Fruit fly (Drosophila melanogaster): Measurements from ENCODE around the gene pie.

pie gene

DNA sequence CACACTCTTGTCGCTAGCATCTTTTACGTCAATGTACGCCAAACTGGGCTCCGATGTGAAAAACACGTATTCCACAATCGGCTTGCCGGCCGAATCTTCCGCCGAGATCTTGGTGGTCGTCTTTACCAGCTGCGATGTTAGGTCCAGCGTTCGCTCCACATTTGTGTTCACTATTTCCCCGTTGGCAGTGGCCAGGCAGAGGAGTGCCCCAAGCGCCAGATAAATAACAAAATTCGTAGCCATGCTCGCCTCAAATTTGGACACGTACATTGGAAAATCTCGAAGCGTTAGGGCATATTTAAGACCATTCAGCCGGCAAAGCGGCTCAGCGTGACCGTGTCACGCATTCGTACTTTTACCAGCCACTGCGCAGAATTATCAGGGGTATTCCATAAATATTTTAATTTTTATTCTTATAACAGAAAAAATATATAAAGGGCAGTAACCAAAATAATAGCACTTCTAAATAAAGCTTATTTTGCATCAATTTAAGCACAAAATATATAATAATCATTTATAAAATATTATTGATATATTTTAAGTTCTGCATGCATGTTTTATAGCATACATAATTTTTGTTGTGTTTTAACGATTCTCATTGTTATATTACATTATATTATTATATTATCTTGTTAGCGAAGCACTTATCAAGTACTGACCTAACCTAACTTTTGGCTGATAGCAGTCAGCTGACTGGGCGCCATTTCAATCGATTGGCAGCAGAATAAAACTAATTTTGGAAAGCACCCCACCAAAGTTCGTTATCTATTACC, 46.9 kb downstream of the pie start, which contains the start of the genes CG33303 and dpr19 (continued):
- TF ChIP-seq CG17359 (tag; optimal IDR thresholded peaks at IDR 0.05) = peak; percentile 84
- peak in 1 of 2 experiments; percentile 30 for TF ChIP-seq insv (GFP tag; optimal IDR thresholded peaks at IDR 0.05)
- no peak for TF ChIP-seq CG14860 (GFP tag; IDR thresholded peaks at IDR 0.05; ENCODE audit: partially characterized antibody)
- TF ChIP-seq CG4617 (GFP tag; optimal IDR thresholded peaks at IDR 0.05; ENCODE audit: borderline replicate concordance) = peak; percentile 75
- peak; percentile 4 for TF ChIP-seq kay (GFP tag; optimal IDR thresholded peaks at IDR 0.05)
- TF ChIP-seq HHEX (GFP tag; optimal IDR thresholded peaks at IDR 0.05) = peak; percentile 71
- TF ChIP-seq Rx (GFP tag; IDR thresholded peaks at IDR 0.05) = no peak
- TF ChIP-seq CG7556 (GFP tag; optimal IDR thresholded peaks at IDR 0.05) = peak; percentile 80
- no peak for TF ChIP-seq Hr39 (optimal IDR thresholded peaks at IDR 0.05)
- no peak for TF ChIP-seq hkb (optimal IDR thresholded peaks at IDR 0.05)
- TF ChIP-seq hkb (GFP tag; IDR thresholded peaks at IDR 0.05) = peak; percentile 78
- no peak for TF ChIP-seq CG9876 (GFP tag; optimal IDR thresholded peaks at IDR 0.05)
- peak; percentile 20; the same call in 1 of the 2 replicates for TF ChIP-seq Taf1 (GFP tag; IDR thresholded peaks at IDR 0.05)
- peak; percentile 29; the same call in 1 of the 2 replicates for TF ChIP-seq sob (GFP tag; IDR thresholded peaks at IDR 0.05)
- no peak for TF ChIP-seq CG10565 (GFP tag; optimal IDR thresholded peaks at IDR 0.05)
- no peak for TF ChIP-seq da (GFP tag; optimal IDR thresholded peaks at IDR 0.05)
- TF ChIP-seq mirr (GFP tag; optimal IDR thresholded peaks at IDR 0.05) = no peak
- peak; percentile 51; the same call in 1 of the 3 replicates for TF ChIP-seq CG3726 (GFP tag; IDR thresholded peaks at IDR 0.05)
- peak; percentile 86 for TF ChIP-seq CG8388 (GFP tag; optimal IDR thresholded peaks at IDR 0.05)
- peak; percentile 29 for TF ChIP-seq CG10654 (GFP tag; optimal IDR thresholded peaks at IDR 0.05)
- TF ChIP-seq dmrt99B (tag; optimal IDR thresholded peaks at IDR 0.05) = peak; percentile 80
- peak; percentile 48 for TF ChIP-seq HmgZ (tag; optimal IDR thresholded peaks at IDR 0.05)
- no peak for TF ChIP-seq CkIIα-i1 (GFP tag; IDR thresholded peaks at IDR 0.05)
- TF ChIP-seq gcm (GFP tag; optimal IDR thresholded peaks at IDR 0.05) = peak; percentile 83
- TF ChIP-seq bcd (GFP tag; optimal IDR thresholded peaks at IDR 0.05) = peak; percentile 65
- TF ChIP-seq kah (GFP tag; optimal IDR thresholded peaks at IDR 0.05) = peak; percentile 69
- peak; percentile 49 for TF ChIP-seq Nf-YB (GFP tag; optimal IDR thresholded peaks at IDR 0.05)
- TF ChIP-seq CG18599 (GFP tag; optimal IDR thresholded peaks at IDR 0.05) = peak; percentile 62
- peak; percentile 76 for TF ChIP-seq gce (GFP tag; IDR thresholded peaks at IDR 0.05)
- no peak for TF ChIP-seq CG3065 (GFP tag; optimal IDR thresholded peaks at IDR 0.05)
- 0 out of 2 replicates have a peak, but pooled peaks have one; percentile 29 for TF ChIP-seq CG11247 (GFP tag; IDR thresholded peaks at IDR 0.05)
- peak in 1 of 2 experiments; percentile 79 for TF ChIP-seq Eip74EF (GFP tag; optimal IDR thresholded peaks at IDR 0.05)
- TF ChIP-seq HLH3B (GFP tag; IDR thresholded peaks at IDR 0.05) = peak; percentile 38; the same call in 1 of the 2 replicates
- TF ChIP-seq CG30020 (tag; optimal IDR thresholded peaks at IDR 0.05) = peak; percentile 91
- no peak for TF ChIP-seq CG14441 (GFP tag; IDR thresholded peaks at IDR 0.05)
- TF ChIP-seq Ada2b (GFP tag; IDR thresholded peaks at IDR 0.05) = peak; percentile 42
- no peak for TF ChIP-seq Atf3 (GFP tag; optimal IDR thresholded peaks at IDR 0.05)
- no peak for TF ChIP-seq CG11560 (tag; IDR thresholded peaks at IDR 0.05)
- TF ChIP-seq MBD-R2 (GFP tag; IDR thresholded peaks at IDR 0.05) = peak; percentile 78
- peak; percentile 48 for TF ChIP-seq Fer2 (tag; optimal IDR thresholded peaks at IDR 0.05)
- TF ChIP-seq CG2678 (tag; optimal IDR thresholded peaks at IDR 0.05) = peak; percentile 90
- peak; percentile 19 for TF ChIP-seq trh (GFP tag; optimal IDR thresholded peaks at IDR 0.05)
- no peak for TF ChIP-seq HLH4C (GFP tag; IDR thresholded peaks at IDR 0.05; ENCODE audit: partially characterized antibody)
- peak; percentile 90 for TF ChIP-seq CG14710 (tag; optimal IDR thresholded peaks at IDR 0.05)
- TF ChIP-seq CG10462 (GFP tag; optimal IDR thresholded peaks at IDR 0.05) = peak; percentile 20
